Worm (Caenorhabditis elegans): ENCODE results near the gene F15G9.6.
"Not testable (repeated sequence)": the region's sequence is repeated elsewhere in the genome, so short reads cannot be mapped to it uniquely, and the experiment has no call there.

- TF ChIP-seq nhr-120 (GFP tag; IDR thresholded peaks at IDR 0.05) (peak; percentile 98), unc-130 (GFP tag; optimal IDR thresholded peaks at IDR 0.05) (peak; percentile 87), chd-7 (tag; optimal IDR thresholded peaks at IDR 0.05) (peak; percentile 97), ZK185.1 (tag; optimal IDR thresholded peaks at IDR 0.05; ENCODE audit: poor library complexity, severe bottlenecking) (peak; percentile 97), ceh-27 (GFP tag; optimal IDR thresholded peaks at IDR 0.05) (peak; percentile 90)
- not testable (repeated sequence) for TF ChIP-seq nfya-1 (tag; optimal IDR thresholded peaks at IDR 0.05; ENCODE audit: borderline replicate concordance, insufficient read depth)
Measured at ce11 chrX:9743513-9743914, 34.0 kb downstream of the F15G9.6 start.

Data from whole organism, young adult.